Worm (Caenorhabditis elegans) whole organism, L1 larva: ENCODE results near the gene nlp-20.

Experiments
- C04F5.9 ChIP-seq: sonication (generic microtip); optimal IDR thresholded peaks from 2 replicates; lab custom pipeline; 2016; ENCODE audit warnings: missing genetic modification characterization, missing compliant biosample characterization
- C16A3.4 ChIP-seq: fragments of 150-350 bp; optimal IDR thresholded peaks from 2 replicates; lab custom pipeline; 2014; ENCODE audit warnings: missing biosample characterization, missing genetic modification characterization
- Y116A8C.19 ChIP-seq: sonication (generic microtip); optimal IDR thresholded peaks from 2 replicates; lab custom pipeline; 2016; ENCODE audit warnings: missing compliant biosample characterization, missing genetic modification characterization, borderline replicate concordance
- aly-2 ChIP-seq: fragments of 150-350 bp; optimal IDR thresholded peaks from 2 replicates; lab custom pipeline; 2014; ENCODE audit warnings: missing biosample characterization, missing genetic modification characterization
- ama-1 ChIP-seq: fragments of 150-350 bp; optimal IDR thresholded peaks from 2 replicates; lab custom pipeline; 2014
- blmp-1 ChIP-seq: fragments of 150-350 bp; optimal IDR thresholded peaks from 2 replicates; lab custom pipeline; 2014; ENCODE audit warnings: missing biosample characterization, missing genetic modification characterization
- ceh-8 ChIP-seq: fragments of 200-800 bp; sonication (Bioruptor generic); optimal IDR thresholded peaks from 2 replicates; lab custom pipeline; 2018; ENCODE audit warnings: mild to moderate bottlenecking, missing genetic modification characterization, moderate library complexity, missing compliant biosample characterization
- ceh-82 ChIP-seq, 3 experiments: fragments of 150-350 bp in 1 of 3; sonication (generic microtip) in 2 of 3; optimal IDR thresholded peaks; 2 replicates each; lab custom pipeline; 2014 to 2017; ENCODE audit warnings: missing biosample characterization in 3 of 3, missing genetic modification characterization in 3 of 3
- ceh-90 ChIP-seq: sonication (generic microtip); optimal IDR thresholded peaks from 2 replicates; lab custom pipeline; 2016; ENCODE audit warnings: missing genetic modification characterization, missing compliant biosample characterization
- ces-1 ChIP-seq: fragments of 150-350 bp; optimal IDR thresholded peaks from 2 replicates; lab custom pipeline; 2014; ENCODE audit warnings: missing biosample characterization, missing genetic modification reagents, missing genetic modification characterization
- efl-1 ChIP-seq, 4 experiments: fragments of 150-350 bp; optimal IDR thresholded peaks in 3 of 4; peaks in 1 of 4; 1 replicate in 1 of 4; 2 replicates in 3 of 4; lab custom pipeline; 2014; ENCODE audit warnings: missing biosample characterization in 2 of 4, missing genetic modification characterization in 2 of 4, missing genetic modification reagents in 2 of 4
- egl-13 ChIP-seq: sonication (generic microtip); optimal IDR thresholded peaks from 2 replicates; lab custom pipeline; 2016; ENCODE audit warnings: missing genotype, missing genetic modification reagents, missing genetic modification characterization, missing compliant biosample characterization
- elt-2 ChIP-seq: sonication (generic microtip); optimal IDR thresholded peaks from 2 replicates; lab custom pipeline; 2016; ENCODE audit warnings: missing genetic modification characterization, mild to moderate bottlenecking, inconsistent platforms, missing compliant biosample characterization, missing genetic modification reagents
- fkh-10 ChIP-seq: sonication (generic microtip); optimal IDR thresholded peaks from 2 replicates; lab custom pipeline; 2017; ENCODE audit warnings: missing biosample characterization, missing genetic modification reagents, missing genetic modification characterization
- fkh-4 ChIP-seq: sonication (generic microtip); optimal IDR thresholded peaks from 2 replicates; lab custom pipeline; 2016; ENCODE audit warnings: missing compliant biosample characterization, missing genetic modification characterization, borderline replicate concordance
- fkh-8 ChIP-seq: sonication (generic microtip); optimal IDR thresholded peaks from 2 replicates; lab custom pipeline; 2016; ENCODE audit warnings: mild to moderate bottlenecking, missing genetic modification characterization, missing compliant biosample characterization
- grh-1 ChIP-seq: fragments of 200-800 bp; sonication (Bioruptor generic); IDR thresholded peaks from 2 replicates; pipeline ENCODE4 v1.3.6; 2022; ENCODE audit warnings: missing genetic modification reagents, missing genetic modification characterization, missing compliant biosample characterization
- hlh-4 ChIP-seq: sonication (generic microtip); optimal IDR thresholded peaks from 2 replicates; lab custom pipeline; 2016; ENCODE audit warnings: mild to moderate bottlenecking, missing genetic modification characterization, missing compliant biosample characterization
- hpl-2 ChIP-seq: fragments of 150-350 bp; optimal IDR thresholded peaks from 2 replicates; lab custom pipeline; 2014; ENCODE audit warnings: missing biosample characterization, missing genetic modification reagents, missing genetic modification characterization
- irx-1 ChIP-seq: sonication (generic microtip); optimal IDR thresholded peaks from 2 replicates; lab custom pipeline; 2016; ENCODE audit warnings: missing genetic modification characterization, missing compliant biosample characterization
- lin-14 ChIP-seq: fragments of 200-800 bp; sonication (Bioruptor generic); optimal IDR thresholded peaks from 2 replicates; lab custom pipeline; 2018; ENCODE audit warnings: mild to moderate bottlenecking, missing genetic modification characterization, moderate library complexity, missing compliant biosample characterization
- lin-15B ChIP-seq: fragments of 150-350 bp; sonication (generic microtip); optimal IDR thresholded peaks from 3 replicates; lab custom pipeline; 2014; ENCODE audit warnings: missing biosample characterization, missing genetic modification characterization
- lir-3 ChIP-seq: sonication (generic microtip); optimal IDR thresholded peaks from 2 replicates; lab custom pipeline; 2016; ENCODE audit warnings: mild to moderate bottlenecking, missing genetic modification characterization, moderate library complexity, missing compliant biosample characterization; ENCODE audit not compliant: poor library complexity
- mab-9 ChIP-seq: fragments of 200-800 bp; sonication (Bioruptor generic); IDR thresholded peaks from 2 replicates; pipeline ENCODE4 v1.3.6; 2022; ENCODE audit warnings: missing genetic modification reagents, missing genetic modification characterization, missing compliant biosample characterization
- mep-1 ChIP-seq: fragments of 150-350 bp; optimal IDR thresholded peaks from 2 replicates; lab custom pipeline; 2014; ENCODE audit warnings: missing biosample characterization, missing genetic modification characterization
- nhr-12 ChIP-seq: sonication (generic microtip); optimal IDR thresholded peaks from 2 replicates; lab custom pipeline; 2017; ENCODE audit warnings: missing biosample characterization, missing genetic modification characterization
- nhr-20 ChIP-seq: sonication (generic microtip); optimal IDR thresholded peaks from 2 replicates; lab custom pipeline; 2016; ENCODE audit warnings: mild to moderate bottlenecking, missing genetic modification characterization, missing compliant biosample characterization
- nhr-237 ChIP-seq: fragments of 150-350 bp; optimal IDR thresholded peaks from 2 replicates; lab custom pipeline; 2014; ENCODE audit warnings: missing biosample characterization, missing genetic modification characterization
- nhr-47 ChIP-seq: sonication (generic microtip); optimal IDR thresholded peaks from 2 replicates; lab custom pipeline; 2016; ENCODE audit warnings: mild to moderate bottlenecking, missing genetic modification characterization, moderate library complexity, missing compliant biosample characterization
- nhr-71 ChIP-seq: sonication (generic microtip); optimal IDR thresholded peaks from 2 replicates; lab custom pipeline; 2016; ENCODE audit warnings: mild to moderate bottlenecking, missing genetic modification characterization, moderate library complexity, missing compliant biosample characterization
- nhr-77 ChIP-seq: fragments of 150-350 bp; optimal IDR thresholded peaks from 2 replicates; lab custom pipeline; 2014; ENCODE audit warnings: missing biosample characterization, missing genetic modification characterization
- rnt-1 ChIP-seq: sonication (generic microtip); optimal IDR thresholded peaks from 2 replicates; lab custom pipeline; 2016; ENCODE audit warnings: mild to moderate bottlenecking, missing genetic modification characterization, moderate library complexity, missing compliant biosample characterization
- snu-23 ChIP-seq: sonication (generic microtip); optimal IDR thresholded peaks from 2 replicates; lab custom pipeline; 2016; ENCODE audit warnings: missing genetic modification characterization, missing compliant biosample characterization
- swsn-7 ChIP-seq: sonication (generic microtip); optimal IDR thresholded peaks from 2 replicates; lab custom pipeline; 2016; ENCODE audit warnings: missing genetic modification characterization, missing compliant biosample characterization
- tbx-2 ChIP-seq: sonication (generic microtip); optimal IDR thresholded peaks from 2 replicates; lab custom pipeline; 2016; ENCODE audit warnings: missing genetic modification characterization, missing compliant biosample characterization
- tlp-1 ChIP-seq: fragments of 150-350 bp; optimal IDR thresholded peaks from 2 replicates; lab custom pipeline; 2014; ENCODE audit warnings: missing biosample characterization, missing genetic modification characterization
- unc-86 ChIP-seq: sonication (generic microtip); optimal IDR thresholded peaks from 2 replicates; lab custom pipeline; 2016; ENCODE audit warnings: missing genetic modification characterization, missing compliant biosample characterization
- vab-15 ChIP-seq: sonication (generic microtip); optimal IDR thresholded peaks from 2 replicates; lab custom pipeline; 2017; ENCODE audit warnings: missing genotype, mild to moderate bottlenecking, missing genetic modification characterization, missing compliant biosample characterization
- ztf-11 ChIP-seq, 2 experiments: sonication (generic microtip); optimal IDR thresholded peaks; 2 replicates each; lab custom pipeline; 2016 to 2017; ENCODE audit warnings: missing genetic modification characterization in 2 of 2, missing biosample characterization in 1 of 2, missing compliant biosample characterization in 1 of 2
- ztf-4 ChIP-seq: fragments of 150-350 bp; optimal IDR thresholded peaks from 2 replicates; lab custom pipeline; 2014; ENCODE audit warnings: missing biosample characterization, missing genetic modification characterization

nlp-20 gene

DNA sequence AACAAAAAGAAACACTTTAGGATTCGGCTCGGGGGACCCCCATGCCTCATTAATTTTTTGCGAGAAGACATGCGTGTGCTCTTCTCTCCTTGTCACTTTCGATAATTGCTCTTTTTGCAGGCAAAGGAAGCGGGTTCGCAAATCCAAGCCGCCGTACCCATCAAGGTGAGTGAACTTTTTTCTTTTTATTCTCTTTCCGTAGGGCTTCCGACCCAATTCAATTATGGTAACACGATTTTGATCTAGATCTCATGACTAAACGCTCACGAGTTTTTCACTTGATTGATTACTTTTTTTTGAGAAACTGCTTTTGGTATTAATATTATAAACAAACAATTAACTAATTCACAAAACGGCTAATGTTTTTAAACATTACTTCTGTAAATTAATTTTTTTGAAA is 30.3 kb downstream of the nlp-20 start:
- TF ChIP-seq nhr-47 (tag; lab: Kevin White, UChicago) (peak; percentile 54), fkh-10 (peak; percentile 17), nhr-71 (peak; percentile 54), tbx-2 (tag; lab: Kevin White, UChicago) (peak; percentile 47), ceh-8 (GFP tag; lab: Kevin White, UChicago) (peak; percentile 53), efl-1 (optimal IDR thresholded peaks at IDR 0.05; lab: Kevin White, UChicago) (no peak), efl-1 (GFP tag; optimal IDR thresholded peaks at IDR 0.05 in 1 of 2; lab: Kevin White, UChicago) (peak in 1 of 2 experiments; percentile 3), unc-86 (tag; lab: Kevin White, UChicago) (peak; percentile 12), tlp-1 (tag; lab: Kevin White, UChicago) (no peak), lin-14 (GFP tag; lab: Kevin White, UChicago) (peak; percentile 70), ces-1 (GFP tag; lab: Kevin White, UChicago) (no peak), nhr-20 (tag; lab: Kevin White, UChicago) (no peak), swsn-7 (tag; lab: Kevin White, UChicago) (peak; percentile 3)

DNA sequence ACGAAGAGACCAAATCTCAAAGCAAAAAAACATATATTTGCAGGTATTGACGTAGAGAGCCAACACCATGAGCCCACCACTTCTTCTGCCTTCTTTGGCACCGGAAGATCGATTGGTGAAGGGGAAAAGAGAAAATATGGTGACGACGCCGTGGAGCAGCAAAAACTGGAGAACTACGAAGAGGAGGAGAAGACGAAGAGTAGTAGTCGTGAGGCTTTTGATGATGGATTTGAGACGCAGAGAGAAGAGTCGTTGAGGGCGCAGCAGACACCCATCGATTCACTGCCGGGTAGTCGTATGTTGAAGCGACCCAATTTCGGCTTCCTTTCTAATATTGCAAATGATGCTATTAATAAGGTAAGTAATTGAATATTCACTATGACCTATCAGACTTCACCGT is 31.5 kb downstream of the nlp-20 start:
- no peak for TF ChIP-seq ztf-4
- TF ChIP-seq lin-15B (tag; lab: Kevin White, UChicago): no peak
- TF ChIP-seq elt-2 (tag; lab: Kevin White, UChicago): no peak
- no peak for TF ChIP-seq lir-3 (tag; lab: Kevin White, UChicago)
- TF ChIP-seq C16A3.4 (tag; lab: Kevin White, UChicago): no peak
- no peak for TF ChIP-seq mep-1 (tag; lab: Kevin White, UChicago)
- no peak for TF ChIP-seq Y116A8C.19 (tag; lab: Kevin White, UChicago)
- TF ChIP-seq fkh-8 (tag; lab: Kevin White, UChicago): peak; percentile 44
- TF ChIP-seq hlh-4: no peak
- TF ChIP-seq egl-13 (tag; lab: Kevin White, UChicago): peak; percentile 29
- peak; percentile 6 for TF ChIP-seq nhr-47 (tag; lab: Kevin White, UChicago)
- no peak for TF ChIP-seq fkh-4
- TF ChIP-seq mab-9 (GFP tag; lab: Robert Waterston, UW): no peak
- TF ChIP-seq C04F5.9 (tag; lab: Kevin White, UChicago): no peak
- TF ChIP-seq aly-2 (tag; lab: Kevin White, UChicago): no peak
- TF ChIP-seq nhr-77 (tag; lab: Kevin White, UChicago): no peak
- TF ChIP-seq lin-14 (GFP tag; lab: Kevin White, UChicago): peak; percentile 60
- TF ChIP-seq ceh-82 (tag; optimal IDR thresholded peaks at IDR 0.05; lab: Kevin White, UChicago): peak in 1 of 3 experiments; percentile 49

DNA sequence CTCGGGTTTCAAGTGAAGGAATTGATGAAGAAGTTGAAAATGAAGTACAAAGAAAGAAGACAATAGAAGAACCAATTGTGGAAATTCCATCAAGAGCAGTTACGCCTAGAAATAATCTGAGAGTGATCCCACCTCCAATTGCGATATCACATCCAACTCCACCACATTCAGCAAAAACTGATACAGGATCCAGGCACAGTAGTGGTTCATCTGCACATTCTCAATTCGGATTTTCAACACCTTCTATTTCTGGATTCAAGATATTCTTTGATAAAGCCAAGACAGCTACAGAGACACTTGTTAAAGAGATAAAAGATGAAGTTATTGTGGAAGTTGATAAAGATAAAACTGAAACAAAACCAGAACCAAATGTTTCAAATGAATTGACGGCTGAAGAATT is 34.8 kb downstream of the nlp-20 start:
- TF ChIP-seq ceh-90 (tag; lab: Kevin White, UChicago): no peak
- TF ChIP-seq blmp-1 (tag; lab: Kevin White, UChicago): no peak
- no peak for TF ChIP-seq snu-23
- no peak for TF ChIP-seq rnt-1 (tag; lab: Kevin White, UChicago)
- no peak for TF ChIP-seq elt-2 (tag; lab: Kevin White, UChicago)
- TF ChIP-seq efl-1 (optimal IDR thresholded peaks at IDR 0.05; lab: Kevin White, UChicago): no peak
- TF ChIP-seq efl-1 (GFP tag; optimal IDR thresholded peaks at IDR 0.05 in 1 of 2; lab: Kevin White, UChicago): no peak
- TF ChIP-seq grh-1: no peak
- TF ChIP-seq vab-15 (tag; lab: Kevin White, UChicago): no peak
- TF ChIP-seq irx-1 (tag; lab: Kevin White, UChicago): no peak
- TF ChIP-seq ztf-11 (tag; optimal IDR thresholded peaks at IDR 0.05; lab: Kevin White, UChicago): no peak
- no peak for TF ChIP-seq C04F5.9 (tag; lab: Kevin White, UChicago)
- TF ChIP-seq, all 84 proteins: peak for 0

DNA sequence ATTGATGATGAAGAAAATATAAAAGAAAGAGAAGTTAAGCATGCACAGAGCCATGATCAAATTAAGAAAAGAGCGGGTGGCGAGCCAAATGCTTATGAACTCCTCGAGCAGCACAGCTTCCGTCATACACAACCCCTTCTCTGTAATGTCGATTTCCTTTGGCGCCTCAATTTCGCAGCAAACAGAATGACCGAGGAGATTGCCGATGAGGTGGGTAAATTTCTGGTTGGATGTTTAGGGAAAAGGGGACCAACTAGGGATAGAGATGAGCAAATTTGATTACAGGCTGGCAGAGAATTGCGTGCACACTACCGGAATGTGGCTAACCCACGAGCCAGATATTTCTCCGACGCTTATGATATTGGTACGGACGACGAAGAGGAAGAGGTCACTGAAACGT is 37.5 kb downstream of the nlp-20 start:
- TF ChIP-seq hpl-2: no peak
- peak; percentile 4 for TF ChIP-seq lin-14 (GFP tag; lab: Kevin White, UChicago)
- no peak for TF ChIP-seq nhr-12
- TF ChIP-seq ama-1: no peak
- no peak for TF ChIP-seq nhr-237
